Worm (Caenorhabditis elegans) whole organism, L3 larva: ENCODE data around the gene Y44A6D.1.
A peak's percentile ranks its signal among the peaks of the same experiment; 100 is the strongest.

ENCODE experiments used
- R02D3.7 ChIP-seq: fragments of 150-350 bp; optimal IDR thresholded peaks from 2 replicates; lab custom pipeline; 2014; ENCODE audit warnings: missing biosample characterization, missing genetic modification characterization
- aly-2 ChIP-seq: fragments of 150-350 bp; optimal IDR thresholded peaks from 2 replicates; lab custom pipeline; 2014; ENCODE audit warnings: missing biosample characterization, missing genetic modification characterization
- ceh-16 ChIP-seq: sonication (generic microtip); optimal IDR thresholded peaks from 2 replicates; lab custom pipeline; 2017; ENCODE audit warnings: missing biosample characterization, missing genetic modification characterization
- ceh-28 ChIP-seq: fragments of 150-350 bp; optimal IDR thresholded peaks from 2 replicates; lab custom pipeline; 2014; ENCODE audit warnings: missing biosample characterization, missing genetic modification reagents, missing genetic modification characterization
- daf-12 ChIP-seq: fragments of 150-350 bp; optimal IDR thresholded peaks from 2 replicates; lab custom pipeline; 2014; ENCODE audit warnings: missing biosample characterization, missing genetic modification reagents, missing genetic modification characterization
- elt-1 ChIP-seq: fragments of 150-350 bp; optimal IDR thresholded peaks from 2 replicates; lab custom pipeline; 2014; ENCODE audit warnings: missing biosample characterization, missing genetic modification characterization
- elt-2 ChIP-seq: sonication (generic microtip); optimal IDR thresholded peaks from 2 replicates; lab custom pipeline; 2016; ENCODE audit warnings: missing genetic modification reagents, mild to moderate bottlenecking, missing genetic modification characterization, missing compliant biosample characterization
- eor-1 ChIP-seq, 2 experiments: fragments of 150-350 bp; optimal IDR thresholded peaks; 2 replicates each; lab custom pipeline; 2014 to 2018; ENCODE audit warnings: missing biosample characterization in 2 of 2, missing genetic modification characterization in 2 of 2
- fkh-10 ChIP-seq: sonication (generic microtip); optimal IDR thresholded peaks from 2 replicates; lab custom pipeline; 2017; ENCODE audit warnings: missing biosample characterization, missing genetic modification reagents, missing genetic modification characterization
- jun-1 ChIP-seq: fragments of 150-350 bp; optimal IDR thresholded peaks from 2 replicates; lab custom pipeline; 2014; ENCODE audit warnings: missing biosample characterization, missing genetic modification reagents, missing genetic modification characterization
- lin-15B ChIP-seq: fragments of 150-350 bp; optimal IDR thresholded peaks from 2 replicates; lab custom pipeline; 2014; ENCODE audit warnings: missing biosample characterization, missing genetic modification characterization
- lin-39 ChIP-seq: fragments of 150-350 bp; optimal IDR thresholded peaks from 2 replicates; lab custom pipeline; 2018; ENCODE audit warnings: missing biosample characterization, missing genetic modification reagents, missing genetic modification characterization
- mdl-1 ChIP-seq: fragments of 150-350 bp; optimal IDR thresholded peaks from 2 replicates; lab custom pipeline; 2014; ENCODE audit warnings: missing biosample characterization, missing genetic modification characterization
- mml-1 ChIP-seq: fragments of 150-350 bp; sonication (generic microtip); optimal IDR thresholded peaks from 3 replicates; lab custom pipeline; 2014; ENCODE audit warnings: missing biosample characterization, missing genetic modification characterization
- nfya-1 ChIP-seq: sonication (generic microtip); optimal IDR thresholded peaks from 2 replicates; lab custom pipeline; 2017; ENCODE audit warnings: missing genetic modification characterization, mild to moderate bottlenecking, missing compliant biosample characterization, antibody characterized with exemption, moderate library complexity; ENCODE audit not compliant: insufficient read depth
- nhr-11 ChIP-seq: fragments of 150-350 bp; optimal IDR thresholded peaks from 2 replicates; lab custom pipeline; 2014; ENCODE audit warnings: missing biosample characterization, missing genetic modification characterization
- nhr-12 ChIP-seq: fragments of 150-350 bp; optimal IDR thresholded peaks from 2 replicates; lab custom pipeline; 2014; ENCODE audit warnings: missing biosample characterization, missing genetic modification characterization
- nhr-237 ChIP-seq: fragments of 150-350 bp; optimal IDR thresholded peaks from 2 replicates; lab custom pipeline; 2014; ENCODE audit warnings: missing biosample characterization, missing genetic modification characterization
- nhr-43 ChIP-seq: sonication (generic microtip); optimal IDR thresholded peaks from 2 replicates; lab custom pipeline; 2016; ENCODE audit warnings: mild to moderate bottlenecking, missing genetic modification characterization, missing compliant biosample characterization; ENCODE audit not compliant: poor library complexity, severe bottlenecking
- nhr-76 ChIP-seq: fragments of 150-350 bp; sonication (generic microtip); optimal IDR thresholded peaks from 5 replicates; lab custom pipeline; 2014; ENCODE audit warnings: missing biosample characterization, missing genetic modification characterization
- nhr-77 ChIP-seq: fragments of 150-350 bp; optimal IDR thresholded peaks from 2 replicates; lab custom pipeline; 2014; ENCODE audit warnings: missing biosample characterization, missing genetic modification characterization
- pqm-1 ChIP-seq: fragments of 150-350 bp; optimal IDR thresholded peaks from 2 replicates; lab custom pipeline; 2017; ENCODE audit warnings: missing biosample characterization, missing genetic modification characterization, inconsistent platforms
- sea-2 ChIP-seq: fragments of 150-350 bp; sonication (generic microtip); optimal IDR thresholded peaks from 4 replicates; lab custom pipeline; 2014; ENCODE audit warnings: missing biosample characterization, missing genetic modification reagents, missing genetic modification characterization
- skn-1 ChIP-seq: fragments of 150-350 bp; optimal IDR thresholded peaks from 2 replicates; lab custom pipeline; 2014; ENCODE audit warnings: missing biosample characterization, missing genetic modification characterization
- snpc-4 ChIP-seq: fragments of 150-350 bp; optimal IDR thresholded peaks from 2 replicates; lab custom pipeline; 2014; ENCODE audit warnings: missing biosample characterization, missing genetic modification characterization
- tbx-2 ChIP-seq: sonication (generic microtip); optimal IDR thresholded peaks from 2 replicates; lab custom pipeline; 2016; ENCODE audit warnings: mild to moderate bottlenecking, missing genetic modification characterization, missing compliant biosample characterization
- unc-39 ChIP-seq: sonication (generic microtip); optimal IDR thresholded peaks from 4 replicates; lab custom pipeline; 2017; ENCODE audit warnings: missing biosample characterization, missing genetic modification characterization
- unc-62 ChIP-seq: fragments of 150-350 bp; sonication (generic microtip); optimal IDR thresholded peaks from 4 replicates; lab custom pipeline; 2014; ENCODE audit warnings: missing biosample characterization, missing genetic modification reagents, missing genetic modification characterization
- zag-1 ChIP-seq: fragments of 150-350 bp; optimal IDR thresholded peaks from 2 replicates; lab custom pipeline; 2014; ENCODE audit warnings: missing biosample characterization, missing genetic modification characterization
- ztf-11 ChIP-seq: fragments of 150-350 bp; optimal IDR thresholded peaks from 2 replicates; lab custom pipeline; 2014; ENCODE audit warnings: missing biosample characterization, missing genetic modification characterization

The Y44A6D.1 gene

ce11 chrV:20807038-20807437, 17.2 kb upstream of the Y44A6D.1 start, which contains the start of gene Y44A6D.6:
Y44A6D.6 (plus strand) TSS chrV:20807338.
- no peak for TF ChIP-seq fkh-10 (GFP tag; lab: Kevin White, UChicago)

ce11 chrV:20803464-20803863, 13.6 kb upstream of the Y44A6D.1 start:
- TF ChIP-seq snpc-4 (tag; lab: Kevin White, UChicago), result peak; percentile 73

DNA sequence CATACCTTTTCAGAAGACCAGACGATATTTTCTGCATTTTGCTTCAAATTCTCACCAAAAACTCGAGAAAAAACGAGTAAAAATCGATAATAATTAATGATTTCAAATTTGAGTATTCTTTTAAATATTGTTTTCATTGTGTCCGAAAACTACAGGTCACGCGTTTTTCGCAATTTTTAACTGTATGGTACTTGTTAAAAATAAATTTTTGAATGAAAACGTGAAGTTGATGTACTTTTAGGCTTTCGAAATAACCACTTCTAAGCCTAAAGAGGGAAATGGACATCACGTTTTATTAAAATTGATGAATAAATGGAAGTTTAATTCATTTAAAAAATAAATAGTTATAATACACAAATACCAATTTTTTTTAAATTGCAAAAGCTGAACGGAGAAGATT, 13.1 kb upstream of the Y44A6D.1 start, which contains the start of gene Y44A6D.5:
Y44A6D.5 (minus strand) TSS at position 101 of the 400 bp plus-strand sequence.
- TF ChIP-seq ztf-11 (tag; lab: Kevin White, UChicago), result no peak
- no peak for TF ChIP-seq lin-15B

DNA sequence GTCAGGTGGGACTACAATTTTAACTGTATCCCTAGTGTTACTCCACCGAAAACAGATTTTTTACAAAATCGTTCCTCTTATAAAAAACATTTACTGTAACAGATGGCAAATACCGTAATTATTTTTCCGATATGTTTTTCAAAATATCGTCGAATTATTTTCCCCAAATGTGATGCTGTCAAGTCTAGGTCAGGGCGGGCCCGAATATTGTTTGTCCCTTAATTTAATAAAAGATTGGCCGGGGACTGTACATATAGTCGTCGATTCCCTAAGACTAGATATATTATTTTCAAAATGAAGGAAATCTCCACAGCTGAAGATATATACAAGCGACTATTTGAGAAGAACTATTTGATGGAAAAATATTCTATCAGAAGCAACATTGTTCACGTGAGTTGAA, 8.1 kb upstream of the Y44A6D.1 start, which contains the start of gene sdf-9:
sdf-9 (plus strand) TSS at position 301 of the 400 bp plus-strand sequence.
- TF ChIP-seq nhr-43 (no peak), tbx-2 (tag; lab: Kevin White, UChicago) (no peak), nhr-12 (no peak), ceh-16 (tag; lab: Kevin White, UChicago) (no peak), nfya-1 (tag; lab: Kevin White, UChicago) (no peak), fkh-10 (GFP tag; lab: Kevin White, UChicago) (no peak), mdl-1 (no peak), eor-1 (tag; optimal IDR thresholded peaks at IDR 0.05; lab: Kevin White, UChicago) (no peak), jun-1 (tag; lab: Kevin White, UChicago) (no peak), skn-1 (tag; lab: Kevin White, UChicago) (no peak), lin-15B (no peak), elt-1 (tag; lab: Kevin White, UChicago) (no peak), nhr-76 (tag; lab: Kevin White, UChicago) (no peak), daf-12 (tag; lab: Kevin White, UChicago) (no peak), zag-1 (tag; lab: Kevin White, UChicago) (no peak), elt-2 (tag; lab: Kevin White, UChicago) (no peak)
- TF ChIP-seq, all 47 proteins: peak for 0

DNA sequence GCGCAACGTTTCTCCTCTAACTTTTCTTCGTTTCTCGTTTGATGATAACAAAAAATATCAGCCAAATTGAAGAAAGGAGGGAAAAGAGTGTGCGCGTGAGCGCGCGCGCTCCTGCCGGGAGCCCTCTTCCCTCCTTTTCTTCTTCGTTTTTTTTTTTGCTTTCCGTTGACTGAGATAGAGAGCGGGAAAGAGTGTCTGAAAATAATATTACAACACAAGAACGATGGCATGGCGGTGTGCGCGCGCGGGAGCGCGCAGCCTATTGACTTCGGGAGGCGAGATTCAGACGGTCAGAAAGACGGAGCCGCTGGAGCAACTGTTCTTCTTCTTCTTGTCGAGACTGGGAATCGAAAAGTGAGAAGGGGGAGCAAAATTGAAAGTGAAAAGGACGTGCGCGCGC, 3.9 kb upstream of the Y44A6D.1 start:
- TF ChIP-seq mml-1 (tag; lab: Kevin White, UChicago), result no peak
- peak; percentile 42 for TF ChIP-seq nfya-1 (tag; lab: Kevin White, UChicago)
- peak; percentile 53 for TF ChIP-seq elt-2 (tag; lab: Kevin White, UChicago)
- TF ChIP-seq lin-39 (tag; lab: Kevin White, UChicago), result peak; percentile 45
- TF ChIP-seq, all 47 proteins: peak for 3

DNA sequence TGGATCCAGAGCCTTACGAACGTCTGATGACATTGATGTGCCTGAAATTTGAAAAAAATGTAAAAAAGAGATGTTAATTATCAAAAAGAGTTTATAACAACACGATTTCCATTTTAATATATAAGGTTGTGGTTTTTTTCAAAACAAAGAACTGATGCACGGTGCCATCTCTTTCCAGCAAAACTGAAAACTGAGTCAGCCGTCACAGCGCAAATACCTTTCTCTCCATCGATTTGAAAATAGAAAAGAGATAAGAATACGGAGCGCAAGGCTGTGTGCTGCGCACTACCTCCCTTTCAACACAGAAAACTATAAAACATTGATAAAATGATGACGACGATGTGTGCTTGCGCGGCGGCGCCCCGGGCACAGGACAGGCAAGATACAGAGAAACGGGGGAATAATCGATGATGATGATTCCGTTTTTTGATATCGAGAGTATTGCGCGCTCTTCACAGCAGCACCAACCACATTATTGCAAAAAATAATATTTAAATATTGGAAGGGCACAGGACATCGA, 2.6 kb upstream of the Y44A6D.1 start, which contains the start of gene Y44A6D.3:
Y44A6D.3 (minus strand) TSS at position 51 of the 520 bp plus-strand sequence.
- TF ChIP-seq ceh-28 (tag; lab: Kevin White, UChicago), result no peak
- TF ChIP-seq elt-2 (tag; lab: Kevin White, UChicago), result peak; percentile 68
- no peak for TF ChIP-seq R02D3.7 (tag; lab: Kevin White, UChicago)
- TF ChIP-seq ztf-11 (tag; lab: Kevin White, UChicago), result no peak
- no peak for TF ChIP-seq nhr-237
- TF ChIP-seq aly-2, result no peak
- no peak for TF ChIP-seq sea-2
- TF ChIP-seq tbx-2 (tag; lab: Kevin White, UChicago), result no peak
- peak; percentile 43 for TF ChIP-seq pqm-1 (tag; lab: Kevin White, UChicago)
- no peak for TF ChIP-seq lin-39 (tag; lab: Kevin White, UChicago)
- no peak for TF ChIP-seq nhr-77 (tag; lab: Kevin White, UChicago)
- TF ChIP-seq nhr-12, result no peak
- TF ChIP-seq unc-39 (tag; lab: Kevin White, UChicago), result no peak
- no peak for TF ChIP-seq unc-62 (GFP tag; lab: Kevin White, UChicago)
- no peak for TF ChIP-seq daf-12 (tag; lab: Kevin White, UChicago)
- TF ChIP-seq nhr-11, result no peak
